Fruit fly (Drosophila melanogaster) whole organism, embryonic: ENCODE data around the gene CG12010.

Source experiments
- Ada2b ChIP-seq: fragments of 200-800 bp; sonication (Bioruptor generic); IDR thresholded peaks from 2 replicates; pipeline ENCODE4 v1.3.6; 2022; ENCODE audit warnings: missing biosample characterization, missing genetic modification characterization
- Atf6 ChIP-seq: fragments of 200-800 bp; sonication (Bioruptor generic); IDR thresholded peaks from 2 replicates; pipeline ENCODE4 v1.3.6; 2022; ENCODE audit warnings: missing biosample characterization, missing genetic modification characterization
- Bteb2 ChIP-seq: fragments of 200-800 bp; sonication (Bioruptor generic); optimal IDR thresholded peaks from 2 replicates; lab custom pipeline; 2016; ENCODE audit warnings: missing biosample characterization, missing genetic modification characterization
- CG10274 ChIP-seq: fragments of 200-800 bp; sonication (Bioruptor generic); optimal IDR thresholded peaks from 3 replicates; lab custom pipeline; 2017; ENCODE audit warnings: missing biosample characterization, mild to moderate bottlenecking, missing genetic modification characterization
- CG11093 ChIP-seq: fragments of 200-800 bp; sonication (Bioruptor generic); IDR thresholded peaks from 3 replicates; pipeline ENCODE4 v1.3.6; 2022; ENCODE audit warnings: missing biosample characterization, missing genetic modification characterization
- CG12155 ChIP-seq: fragments of 200-800 bp; sonication (Bioruptor generic); optimal IDR thresholded peaks from 3 replicates; lab custom pipeline; 2016; ENCODE audit warnings: missing biosample characterization, missing genetic modification characterization
- CG13624 ChIP-seq: fragments of 200-800 bp; sonication (Bioruptor generic); optimal IDR thresholded peaks from 2 replicates; lab custom pipeline; 2016; ENCODE audit warnings: missing biosample characterization, missing genetic modification characterization
- CG16779 ChIP-seq: fragments of 200-800 bp; sonication (Bioruptor generic); IDR thresholded peaks from 2 replicates; pipeline ENCODE4 v1.3.6; 2022; ENCODE audit warnings: missing biosample characterization, missing genetic modification characterization
- CG17829 ChIP-seq: fragments of 200-800 bp; optimal IDR thresholded peaks from 2 replicates; lab custom pipeline; 2019; ENCODE audit warnings: missing biosample characterization, mild to moderate bottlenecking, missing genetic modification characterization, moderate library complexity
- CG1792 ChIP-seq: fragments of 200-800 bp; sonication (Bioruptor generic); optimal IDR thresholded peaks from 2 replicates; lab custom pipeline; 2016; ENCODE audit warnings: missing biosample characterization, missing genetic modification characterization
- CG1832 ChIP-seq: fragments of 200-800 bp; sonication (Bioruptor generic); optimal IDR thresholded peaks from 2 replicates; lab custom pipeline; 2017; ENCODE audit warnings: missing biosample characterization, mild to moderate bottlenecking, missing genetic modification characterization, inconsistent platforms
- CG2678 ChIP-seq: fragments of 200-800 bp; sonication (Bioruptor generic); optimal IDR thresholded peaks from 3 replicates; lab custom pipeline; 2019; ENCODE audit warnings: missing biosample characterization, mild to moderate bottlenecking, missing genetic modification characterization, moderate library complexity
- CG30020 ChIP-seq: fragments of 200-800 bp; optimal IDR thresholded peaks from 2 replicates; lab custom pipeline; 2019; ENCODE audit warnings: missing biosample characterization, mild to moderate bottlenecking, missing genetic modification characterization, moderate library complexity
- CG33557 ChIP-seq: fragments of 200-800 bp; sonication (Bioruptor generic); optimal IDR thresholded peaks from 2 replicates; lab custom pipeline; 2019; ENCODE audit warnings: missing biosample characterization, mild to moderate bottlenecking, missing genetic modification characterization, moderate library complexity
- CG4282 ChIP-seq: fragments of 200-800 bp; sonication (Bioruptor generic); optimal IDR thresholded peaks from 2 replicates; lab custom pipeline; 2016; ENCODE audit warnings: missing biosample characterization, missing genetic modification characterization
- CG4820 ChIP-seq: fragments of 200-800 bp; sonication (Bioruptor generic); optimal IDR thresholded peaks from 3 replicates; lab custom pipeline; 2016; ENCODE audit warnings: missing biosample characterization, missing genetic modification characterization
- CG4854 ChIP-seq: fragments of 200-800 bp; sonication (Bioruptor generic); optimal IDR thresholded peaks from 2 replicates; lab custom pipeline; 2016; ENCODE audit warnings: missing biosample characterization, missing genetic modification characterization, inconsistent platforms
- Camta ChIP-seq: fragments of 200-800 bp; sonication (Bioruptor generic); optimal IDR thresholded peaks from 2 replicates; lab custom pipeline; 2016; ENCODE audit warnings: missing biosample characterization, missing genetic modification characterization
- CoRest ChIP-seq: fragments of 200-800 bp; sonication (Bioruptor generic); optimal IDR thresholded peaks from 3 replicates; lab custom pipeline; 2018; ENCODE audit warnings: missing biosample characterization, mild to moderate bottlenecking, missing genetic modification characterization, moderate library complexity
- D ChIP-seq, 2 experiments: fragments of 200-800 bp in 1 of 2; fragments of >200 bp in 1 of 2; sonication (Bioruptor generic) in 1 of 2; optimal IDR thresholded peaks; 2 replicates in 1 of 2; 3 replicates in 1 of 2; lab custom pipeline; 2017; ENCODE audit warnings: mild to moderate bottlenecking in 1 of 2, missing biosample characterization in 1 of 2, missing genetic modification characterization in 1 of 2, missing genetic modification reagents in 1 of 2
- D19A ChIP-seq: fragments of 200-800 bp; optimal IDR thresholded peaks from 3 replicates; lab custom pipeline; 2019; ENCODE audit warnings: missing biosample characterization, mild to moderate bottlenecking, missing genetic modification characterization, moderate library complexity
- Dll ChIP-seq: fragments of 200-800 bp; sonication (Bioruptor generic); IDR thresholded peaks from 4 replicates; pipeline ENCODE4 v1.3.6; 2022; ENCODE audit warnings: missing biosample characterization, missing genetic modification characterization; ENCODE audit not compliant: partially characterized antibody
- Dp ChIP-seq: fragments of 200-800 bp; sonication (Bioruptor generic); optimal IDR thresholded peaks from 2 replicates; lab custom pipeline; 2018; ENCODE audit warnings: missing biosample characterization, mild to moderate bottlenecking, missing genetic modification characterization, moderate library complexity
- Eip74EF ChIP-seq, 2 experiments: fragments of 200-800 bp in 1 of 2; fragments of >200 bp in 1 of 2; sonication (Bioruptor generic) in 1 of 2; optimal IDR thresholded peaks; 2 replicates each; lab custom pipeline; 2017 to 2019; ENCODE audit warnings: missing biosample characterization in 2 of 2, missing genetic modification characterization in 2 of 2, mild to moderate bottlenecking in 1 of 2, moderate library complexity in 1 of 2
- Hand ChIP-seq: fragments of 200-800 bp; sonication (Bioruptor generic); optimal IDR thresholded peaks from 2 replicates; lab custom pipeline; 2017; ENCODE audit warnings: mild to moderate bottlenecking, missing biosample characterization, missing genetic modification reagents, missing genetic modification characterization
- Hr51 ChIP-seq, 2 experiments: fragments of 200-800 bp; sonication (Bioruptor generic); optimal IDR thresholded peaks; 2 replicates in 1 of 2; 3 replicates in 1 of 2; lab custom pipeline; 2016 to 2018; ENCODE audit warnings: missing biosample characterization in 2 of 2, missing genetic modification characterization in 2 of 2, mild to moderate bottlenecking in 1 of 2, moderate library complexity in 1 of 2
- Kr ChIP-seq: fragments of 200-800 bp; sonication (Bioruptor generic); optimal IDR thresholded peaks from 2 replicates; lab custom pipeline; 2017; ENCODE audit warnings: missing biosample characterization, mild to moderate bottlenecking, missing genetic modification characterization
- NC2β ChIP-seq: fragments of 200-800 bp; sonication (Bioruptor generic); optimal IDR thresholded peaks from 2 replicates; lab custom pipeline; 2016; ENCODE audit warnings: missing biosample characterization, missing genetic modification characterization
- Nf-YC ChIP-seq: fragments of 200-800 bp; optimal IDR thresholded peaks from 3 replicates; lab custom pipeline; 2019; ENCODE audit warnings: missing biosample characterization, mild to moderate bottlenecking, missing genetic modification characterization, moderate library complexity
- Oaz ChIP-seq: fragments of 200-800 bp; sonication (Bioruptor generic); IDR thresholded peaks from 2 replicates; pipeline ENCODE4 v1.3.6; 2022; ENCODE audit warnings: missing biosample characterization, missing genetic modification characterization
- crp ChIP-seq, 2 experiments: fragments of 200-800 bp; sonication (Bioruptor generic); optimal IDR thresholded peaks; 2 replicates in 1 of 2; 3 replicates in 1 of 2; lab custom pipeline; 2017; ENCODE audit warnings: missing biosample characterization in 2 of 2, missing genetic modification characterization in 2 of 2, mild to moderate bottlenecking in 1 of 2, moderate library complexity in 1 of 2
- cwo ChIP-seq: fragments of 200-800 bp; sonication (Bioruptor generic); optimal IDR thresholded peaks from 3 replicates; lab custom pipeline; 2017; ENCODE audit warnings: missing biosample characterization, missing genetic modification characterization, mild to moderate bottlenecking, moderate library complexity, missing genetic modification reagents
- dmrt99B ChIP-seq: fragments of 200-800 bp; sonication (Bioruptor generic); optimal IDR thresholded peaks from 2 replicates; lab custom pipeline; 2018; ENCODE audit warnings: missing biosample characterization, mild to moderate bottlenecking, missing genetic modification characterization, moderate library complexity
- fd3F ChIP-seq: fragments of 200-800 bp; sonication (Bioruptor generic); optimal IDR thresholded peaks from 2 replicates; lab custom pipeline; 2018; ENCODE audit warnings: missing biosample characterization, mild to moderate bottlenecking, missing genetic modification characterization, moderate library complexity
- gsb-n ChIP-seq: fragments of 200-800 bp; sonication (Bioruptor generic); optimal IDR thresholded peaks from 3 replicates; lab custom pipeline; 2018; ENCODE audit warnings: missing biosample characterization, mild to moderate bottlenecking, missing genetic modification characterization
- ham ChIP-seq: fragments of 200-800 bp; sonication (Bioruptor generic); IDR thresholded peaks from 2 replicates; pipeline ENCODE4 v1.3.6; 2022; ENCODE audit warnings: missing biosample characterization, missing genetic modification characterization
- lov ChIP-seq, 2 experiments: fragments of 200-800 bp in 1 of 2; fragments of >200 bp in 1 of 2; sonication (Bioruptor generic) in 1 of 2; IDR thresholded peaks in 1 of 2; optimal IDR thresholded peaks in 1 of 2; 2 replicates in 1 of 2; 3 replicates in 1 of 2; pipeline versions ENCODE4 v1.3.6 to Lab custom; 2017 to 2022; ENCODE audit warnings: missing biosample characterization in 1 of 2, missing genetic modification characterization in 1 of 2
- nom ChIP-seq: fragments of 200-800 bp; sonication (Bioruptor generic); optimal IDR thresholded peaks from 2 replicates; lab custom pipeline; 2017; ENCODE audit warnings: missing biosample characterization, missing genetic modification characterization, mild to moderate bottlenecking, moderate library complexity, missing genetic modification reagents
- odd ChIP-seq: fragments of 200-800 bp; sonication (Bioruptor generic); optimal IDR thresholded peaks from 2 replicates; lab custom pipeline; 2017; ENCODE audit warnings: missing biosample characterization, mild to moderate bottlenecking, missing genetic modification characterization
- peb ChIP-seq: fragments of 200-800 bp; sonication (Bioruptor generic); IDR thresholded peaks from 2 replicates; pipeline ENCODE4 v1.3.6; 2022; ENCODE audit warnings: missing biosample characterization, missing genetic modification characterization
- pho ChIP-seq: fragments of 200-800 bp; sonication (Bioruptor generic); optimal IDR thresholded peaks from 2 replicates; lab custom pipeline; 2016; ENCODE audit warnings: missing biosample characterization, missing genetic modification characterization
- psq ChIP-seq: fragments of 200-800 bp; sonication (Bioruptor generic); optimal IDR thresholded peaks from 2 replicates; lab custom pipeline; 2017; ENCODE audit warnings: missing biosample characterization, missing genetic modification characterization
- ranshi ChIP-seq: fragments of 200-800 bp; sonication (Bioruptor generic); IDR thresholded peaks from 2 replicates; pipeline ENCODE4 v1.3.6; 2022; ENCODE audit warnings: missing biosample characterization, missing genetic modification characterization
- ro ChIP-seq: fragments of 200-800 bp; sonication (Bioruptor generic); IDR thresholded peaks from 2 replicates; pipeline ENCODE4 v1.3.6; 2022; ENCODE audit warnings: missing biosample characterization, missing genetic modification characterization
- shn ChIP-seq: fragments of 200-800 bp; sonication (Bioruptor generic); optimal IDR thresholded peaks from 3 replicates; lab custom pipeline; 2016; ENCODE audit warnings: missing biosample characterization, missing genetic modification characterization
- so ChIP-seq: fragments of 200-800 bp; sonication (Bioruptor generic); IDR thresholded peaks from 3 replicates; pipeline ENCODE4 v1.3.6; 2022; ENCODE audit warnings: missing biosample characterization, missing genetic modification characterization
- stc ChIP-seq: fragments of 200-800 bp; sonication (Bioruptor generic); IDR thresholded peaks from 2 replicates; pipeline ENCODE4 v1.3.6; 2022; ENCODE audit warnings: missing biosample characterization, missing genetic modification characterization
- trh ChIP-seq: fragments of 200-800 bp; sonication (Bioruptor generic); optimal IDR thresholded peaks from 2 replicates; lab custom pipeline; 2016; ENCODE audit warnings: missing biosample characterization, missing genetic modification characterization
- zen ChIP-seq: fragments of 200-800 bp; sonication (Bioruptor generic); optimal IDR thresholded peaks from 3 replicates; lab custom pipeline; 2018; ENCODE audit warnings: missing biosample characterization, mild to moderate bottlenecking, missing genetic modification characterization, moderate library complexity

CG12010 gene

DNA sequence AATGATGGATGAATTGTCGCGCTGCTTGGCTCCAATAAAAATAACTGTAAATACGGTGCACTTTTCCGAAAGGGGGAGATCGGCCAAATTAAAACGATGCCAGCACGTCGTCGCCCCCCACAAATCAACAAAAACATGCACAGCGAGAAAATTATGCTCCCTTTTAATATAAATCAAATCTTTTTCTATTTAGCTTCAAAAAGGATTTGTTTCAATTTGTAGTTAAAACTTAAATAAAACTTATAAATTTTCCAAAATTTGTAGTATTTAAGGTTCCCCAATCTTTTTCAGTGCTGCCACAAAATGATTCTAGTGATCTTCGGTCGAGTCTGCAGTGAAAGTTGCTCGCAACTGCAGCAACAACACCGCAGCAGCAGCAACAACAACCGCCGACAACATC lies 22.0 kb downstream of the CG12010 start (continued):
- TF ChIP-seq nom (GFP tag; lab: Kevin White, UChicago) (peak; percentile 77), zen (peak; percentile 90), cwo (peak; percentile 9), stc (GFP tag; lab: Robert Waterston, UW) (peak; percentile 64), CG11093 (GFP tag; lab: Robert Waterston, UW) (peak; percentile 70), NC2β (GFP tag; lab: Kevin White, UChicago) (peak; percentile 86), so (peak; percentile 69; the same call in 2 of the 3 replicates), fd3F (GFP tag; lab: Kevin White, UChicago) (no peak), CG4854 (GFP tag; lab: Kevin White, UChicago) (peak; percentile 76), Eip74EF (GFP tag; optimal IDR thresholded peaks at IDR 0.05; lab: Kevin White, UChicago) (peak in 1 of 2 experiments; percentile 92), lov (optimal IDR thresholded peaks at IDR 0.05; lab: Kevin White, UChicago) (no peak), lov (GFP tag; IDR thresholded peaks at IDR 0.05; lab: Robert Waterston, UW) (peak; percentile 76; the same call in 2 of the 3 replicates), Oaz (GFP tag; lab: Robert Waterston, UW) (no peak), pho (GFP tag; lab: Kevin White, UChicago) (no peak), Nf-YC (tag; lab: Kevin White, UChicago) (peak; percentile 13), CG30020 (peak; percentile 74), Bteb2 (peak; percentile 58), CG4820 (peak; percentile 94), odd (GFP tag; lab: Kevin White, UChicago) (peak; percentile 68), trh (peak; percentile 58), CG10274 (peak; percentile 22), CoRest (peak; percentile 91), Kr (peak; percentile 77), CG1792 (GFP tag; lab: Kevin White, UChicago) (peak; percentile 53), crp (GFP tag; optimal IDR thresholded peaks at IDR 0.05; lab: Kevin White, UChicago) (peak in 1 of 2 experiments; percentile 38), Ada2b (peak; percentile 62), peb (GFP tag; lab: Robert Waterston, UW) (peak; percentile 76), Hand (GFP tag; lab: Kevin White, UChicago) (no peak), dmrt99B (tag; lab: Kevin White, UChicago) (peak; percentile 89), psq (GFP tag; lab: Kevin White, UChicago) (peak; percentile 32), ro (GFP tag; lab: Robert Waterston, UW) (peak; percentile 79), CG4282 (GFP tag; lab: Kevin White, UChicago) (no peak), CG17829 (peak; percentile 97), ranshi (GFP tag; lab: Robert Waterston, UW) (peak; percentile 80), Camta (GFP tag; lab: Kevin White, UChicago) (peak; percentile 88), Dll (no peak), CG12155 (GFP tag; lab: Kevin White, UChicago) (peak; percentile 62), Hr51 (GFP tag; optimal IDR thresholded peaks at IDR 0.05; lab: Kevin White, UChicago) (peak; percentile 30 to 68), gsb-n (peak; percentile 93), ham (GFP tag; lab: Robert Waterston, UW) (no peak), D (optimal IDR thresholded peaks at IDR 0.05; lab: Kevin White, UChicago) (no peak), D (GFP tag; optimal IDR thresholded peaks at IDR 0.05; lab: Kevin White, UChicago) (peak; percentile 95), CG2678 (tag; lab: Kevin White, UChicago) (peak; percentile 92), CG33557 (GFP tag; lab: Kevin White, UChicago) (peak; percentile 98), D19A (tag; lab: Kevin White, UChicago) (peak; percentile 90), CG1832 (no peak), Atf6 (GFP tag; lab: Robert Waterston, UW) (peak; percentile 20; the same call in 1 of the 2 replicates), Dp (GFP tag; lab: Kevin White, UChicago) (no peak), CG16779 (GFP tag; lab: Robert Waterston, UW) (no peak), shn (GFP tag; lab: Kevin White, UChicago) (peak; percentile 35), CG13624 (GFP tag; lab: Kevin White, UChicago) (peak; percentile 45)
